Worm (Caenorhabditis elegans): Measurements from ENCODE around the gene C33B4.2.

- TF ChIP-seq isw-1 (GFP tag; IDR thresholded peaks at IDR 0.05) (no peak), hlh-17 (GFP tag; optimal IDR thresholded peaks at IDR 0.05; ENCODE audit: borderline replicate concordance) (no peak), ceh-90 (tag; optimal IDR thresholded peaks at IDR 0.05) (no peak), ama-1 (optimal IDR thresholded peaks at IDR 0.05) (no peak)
Observed at ce11 chrII:11361751-11362150, 10.2 kb downstream of the C33B4.2 start.

Measured in whole organism, L1 larva.